Fruit fly (Drosophila melanogaster): ENCODE results near the gene CG34140.
A peak's percentile ranks its signal among the peaks of the same experiment; 100 is the strongest.

CG34140 gene

DNA sequence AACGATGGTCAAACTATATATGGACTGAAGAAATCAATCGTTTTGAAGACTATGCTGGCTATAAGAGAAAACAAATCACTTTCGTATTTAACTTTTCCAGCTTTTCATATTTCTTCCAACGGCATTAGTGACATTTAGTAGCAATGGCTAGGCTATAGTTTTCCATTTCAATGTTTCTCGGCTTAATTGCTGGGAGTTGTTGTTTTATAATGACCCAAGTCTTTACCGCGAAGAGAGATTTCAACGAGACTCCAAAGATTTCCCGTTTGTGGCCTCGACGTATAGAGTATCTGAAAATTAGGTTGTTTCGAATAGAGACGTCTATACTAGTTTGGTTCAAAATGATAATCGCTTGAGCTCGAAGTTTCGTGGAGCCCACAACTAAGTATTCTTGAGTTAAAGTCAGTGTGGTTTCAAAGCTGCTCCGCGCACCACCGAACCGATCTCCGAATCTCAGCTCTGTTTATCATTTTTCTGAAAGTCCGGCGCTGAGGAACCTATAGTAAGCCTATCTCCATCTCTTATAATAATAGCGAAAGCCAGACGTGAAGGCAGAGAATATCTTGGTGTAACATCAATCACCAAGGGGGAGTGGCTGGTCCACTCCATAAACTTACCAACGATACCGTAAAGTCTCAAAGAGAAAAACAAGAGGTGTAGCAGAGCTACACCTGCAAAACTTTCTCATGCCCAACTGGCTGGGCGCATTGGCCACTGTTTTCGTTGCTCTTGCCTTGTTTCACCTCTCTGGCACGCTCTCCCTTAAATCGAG is 4.5 kb downstream of the CG34140 start, which contains the start of gene CG13875:
Gene CG13875 (plus strand): TSS at position 434 of the 772 bp plus-strand sequence.
- TF ChIP-seq CG8388 (GFP tag; optimal IDR thresholded peaks at IDR 0.05) (no peak), row (GFP tag; IDR thresholded peaks at IDR 0.05) (0 out of 3 replicates have a peak, but pooled peaks have one; percentile 21), z (GFP tag; IDR thresholded peaks at IDR 0.05) (peak; percentile 81), CG10147 (GFP tag; optimal IDR thresholded peaks at IDR 0.05) (no peak), chinmo (GFP tag; IDR thresholded peaks at IDR 0.05; ENCODE audit: partially characterized antibody) (peak; percentile 78; the same call in 2 of the 4 replicates), CG3163 (GFP tag; optimal IDR thresholded peaks at IDR 0.05) (peak; percentile 95), CG13287 (GFP tag; IDR thresholded peaks at IDR 0.05; ENCODE audit: partially characterized antibody) (peak; percentile 38), inv (GFP tag; IDR thresholded peaks at IDR 0.05; ENCODE audit: partially characterized antibody) (no peak), BtbVII (GFP tag; optimal IDR thresholded peaks at IDR 0.05) (peak; percentile 4), kni (GFP tag; optimal IDR thresholded peaks at IDR 0.05) (peak; percentile 76), Trl (optimal IDR thresholded peaks at IDR 0.05) (peak; percentile 72), Trl (GFP tag; optimal IDR thresholded peaks at IDR 0.05) (no peak), CG13894 (tag; optimal IDR thresholded peaks at IDR 0.05) (peak; percentile 64), CG12769 (tag; optimal IDR thresholded peaks at IDR 0.05) (peak; percentile 77), Deaf1 (tag; optimal IDR thresholded peaks at IDR 0.05) (peak; percentile 35), unc-4 (GFP tag; IDR thresholded peaks at IDR 0.05; ENCODE audit: partially characterized antibody) (peak; percentile 22; the same call in 1 of the 2 replicates), ci (GFP tag; IDR thresholded peaks at IDR 0.05) (peak; percentile 51; the same call in 1 of the 3 replicates), oc (tag; optimal IDR thresholded peaks at IDR 0.05) (peak; percentile 42), CG10543 (GFP tag; optimal IDR thresholded peaks at IDR 0.05) (peak; percentile 20), BEAF-32 (GFP tag; optimal IDR thresholded peaks at IDR 0.05) (no peak), CG8089 (GFP tag; optimal IDR thresholded peaks at IDR 0.05) (no peak), lab (GFP tag; optimal IDR thresholded peaks at IDR 0.05) (peak; percentile 28), pros (GFP tag; optimal IDR thresholded peaks at IDR 0.05) (peak; percentile 84), D19A (tag; optimal IDR thresholded peaks at IDR 0.05) (peak; percentile 67), nom (GFP tag; optimal IDR thresholded peaks at IDR 0.05) (peak; percentile 56), Gsc (GFP tag; IDR thresholded peaks at IDR 0.05) (no peak), CG11695 (GFP tag; IDR thresholded peaks at IDR 0.05) (peak; percentile 11; the same call in 1 of the 3 replicates), btn (GFP tag; optimal IDR thresholded peaks at IDR 0.05) (no peak)

DNA sequence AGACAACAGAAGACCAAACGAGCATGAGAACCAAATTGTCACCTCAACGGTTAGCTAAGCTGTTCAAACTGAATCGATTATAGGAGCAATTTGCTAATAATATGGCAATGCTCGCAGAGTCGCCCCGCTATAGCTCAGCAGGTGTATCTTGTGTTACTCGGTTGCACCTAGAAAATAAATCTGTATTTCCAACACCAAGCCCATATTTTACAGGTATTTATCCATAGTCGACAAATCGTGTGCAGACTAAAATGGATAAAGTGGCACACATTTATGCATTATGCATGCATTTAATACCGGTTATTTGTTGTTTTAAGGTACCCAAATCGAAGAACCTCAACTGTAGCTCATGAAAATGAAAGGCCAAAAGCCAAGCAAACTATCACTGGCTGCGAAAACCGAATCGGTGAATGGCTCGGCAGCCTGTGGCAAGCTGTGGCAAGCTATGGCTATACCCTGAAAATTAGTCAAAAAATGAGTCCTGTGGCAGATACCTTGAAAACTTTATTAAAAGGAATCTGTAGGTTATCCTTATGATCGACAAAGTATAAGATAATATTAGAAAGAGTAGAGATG is 5.2 kb downstream of the CG34140 start, which contains the start of gene Vdup1:
Gene Vdup1 (minus strand): TSS at position 51 of the 576 bp plus-strand sequence.
- TF ChIP-seq sens (GFP tag): peak; percentile 70
- peak; percentile 62 for TF ChIP-seq Ets65A (GFP tag)
- TF ChIP-seq Doc2 (GFP tag; IDR thresholded peaks at IDR 0.05): no peak
- peak; percentile 80 for TF ChIP-seq vvl (GFP tag; IDR thresholded peaks at IDR 0.05)

DNA sequence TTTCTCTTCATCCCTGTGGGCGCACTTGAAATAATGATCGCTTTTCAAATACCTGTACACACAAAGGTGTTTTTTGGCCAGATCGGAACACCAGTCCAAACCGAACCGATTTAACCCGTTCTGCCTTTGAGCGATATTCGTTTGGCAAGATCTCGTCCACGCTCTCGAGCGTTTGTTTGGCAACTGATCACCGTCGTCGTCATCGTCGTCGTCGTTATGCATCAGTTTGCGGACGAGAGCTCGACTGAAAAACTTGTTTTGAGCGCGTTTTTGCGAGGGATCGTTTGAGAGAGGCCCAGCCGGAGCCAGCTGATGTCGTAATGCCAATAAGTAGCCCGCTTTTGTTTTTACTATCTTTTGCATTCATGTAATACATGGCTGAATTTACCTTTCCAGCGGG is 5.8 kb downstream of the CG34140 start:
- TF ChIP-seq CG11456 (GFP tag; IDR thresholded peaks at IDR 0.05) (no peak), pan (optimal IDR thresholded peaks at IDR 0.05) (no peak), pan (GFP tag; optimal IDR thresholded peaks at IDR 0.05 in 1 of 2, IDR thresholded peaks at IDR 0.05 in 1 of 2) (no peak), CG5953 (GFP tag; IDR thresholded peaks at IDR 0.05) (no peak), kni (GFP tag; optimal IDR thresholded peaks at IDR 0.05) (peak; percentile 56), dpn (GFP tag; optimal IDR thresholded peaks at IDR 0.05) (no peak), CG17186 (GFP tag; optimal IDR thresholded peaks at IDR 0.05) (no peak), lbe (GFP tag; optimal IDR thresholded peaks at IDR 0.05) (peak; percentile 46), CG12769 (tag; optimal IDR thresholded peaks at IDR 0.05) (peak; percentile 14), luna (GFP tag; optimal IDR thresholded peaks at IDR 0.05) (no peak), Dek (tag; optimal IDR thresholded peaks at IDR 0.05) (no peak), ci (GFP tag; IDR thresholded peaks at IDR 0.05) (no peak), hth (optimal IDR thresholded peaks at IDR 0.05) (no peak), CG16813 (GFP tag; IDR thresholded peaks at IDR 0.05; ENCODE audit: partially characterized antibody) (no peak), HLH3B (GFP tag; IDR thresholded peaks at IDR 0.05) (no peak), en (GFP tag; optimal IDR thresholded peaks at IDR 0.05) (no peak), sens (GFP tag) (peak; percentile 47), CG17385 (GFP tag; optimal IDR thresholded peaks at IDR 0.05) (peak; percentile 6), CG1529 (GFP tag; optimal IDR thresholded peaks at IDR 0.05) (no peak), CG13894 (tag; optimal IDR thresholded peaks at IDR 0.05) (peak; percentile 56)

All from whole organism, embryonic.